Worm (Caenorhabditis elegans) whole organism, mixed stage, embryonic: ENCODE data around the gene Y40B10A.9.

Experiments
- bed-3 ChIP-seq: fragments of 200-800 bp; sonication (Bioruptor generic); optimal IDR thresholded peaks from 3 replicates; lab custom pipeline; 2018; ENCODE audit warnings: mild to moderate bottlenecking, missing genetic modification characterization, moderate library complexity, missing compliant biosample characterization
- blmp-1 ChIP-seq: fragments of 150-350 bp; optimal IDR thresholded peaks from 2 replicates; lab custom pipeline; 2014; ENCODE audit warnings: missing biosample characterization, missing genetic modification characterization
- ceh-39 ChIP-seq: fragments of 150-350 bp; optimal IDR thresholded peaks from 2 replicates; lab custom pipeline; 2014; ENCODE audit warnings: missing biosample characterization, missing genetic modification characterization
- ceh-43 ChIP-seq: fragments of 200-800 bp; sonication (Bioruptor generic); optimal IDR thresholded peaks from 2 replicates; lab custom pipeline; 2018; ENCODE audit warnings: mild to moderate bottlenecking, missing genetic modification characterization, moderate library complexity, missing compliant biosample characterization
- ceh-83 ChIP-seq: fragments of 200-800 bp; sonication (Bioruptor generic); optimal IDR thresholded peaks from 2 replicates; lab custom pipeline; 2018; ENCODE audit warnings: mild to moderate bottlenecking, missing genetic modification characterization, missing compliant biosample characterization
- ces-1 ChIP-seq: fragments of 150-350 bp; optimal IDR thresholded peaks from 2 replicates; lab custom pipeline; 2014; ENCODE audit warnings: missing biosample characterization, missing genetic modification reagents, missing genetic modification characterization
- cnd-1 ChIP-seq: fragments of 200-800 bp; sonication (Bioruptor generic); optimal IDR thresholded peaks from 2 replicates; lab custom pipeline; 2018; ENCODE audit warnings: mild to moderate bottlenecking, missing genetic modification characterization, missing compliant biosample characterization
- drap-1 ChIP-seq: fragments of 200-800 bp; sonication (Bioruptor generic); optimal IDR thresholded peaks from 3 replicates; lab custom pipeline; 2018; ENCODE audit warnings: mild to moderate bottlenecking, missing genetic modification characterization, missing compliant biosample characterization
- elt-1 ChIP-seq: sonication (generic microtip); optimal IDR thresholded peaks from 2 replicates; lab custom pipeline; 2017; ENCODE audit warnings: missing genetic modification characterization, mild to moderate bottlenecking, missing compliant biosample characterization, antibody characterized with exemption, moderate library complexity, borderline replicate concordance; ENCODE audit not compliant: insufficient read depth
- elt-3 ChIP-seq: fragments of 150-350 bp; optimal IDR thresholded peaks from 2 replicates; lab custom pipeline; 2014; ENCODE audit warnings: missing biosample characterization, missing genetic modification characterization
- flh-1 ChIP-seq: fragments of 200-800 bp; sonication (Bioruptor generic); optimal IDR thresholded peaks from 2 replicates; lab custom pipeline; 2018; ENCODE audit warnings: mild to moderate bottlenecking, missing genetic modification characterization, moderate library complexity, missing compliant biosample characterization
- ham-2 ChIP-seq: fragments of 200-800 bp; sonication (Bioruptor generic); optimal IDR thresholded peaks from 2 replicates; lab custom pipeline; 2018; ENCODE audit warnings: mild to moderate bottlenecking, missing genetic modification characterization, missing compliant biosample characterization
- hlh-1 ChIP-seq: fragments of 150-350 bp; optimal IDR thresholded peaks from 2 replicates; lab custom pipeline; 2014; ENCODE audit warnings: missing biosample characterization, missing genetic modification reagents, missing genetic modification characterization
- lin-13 ChIP-seq: fragments of 150-350 bp; optimal IDR thresholded peaks from 2 replicates; lab custom pipeline; 2014; ENCODE audit warnings: missing biosample characterization, missing genetic modification characterization
- lin-32 ChIP-seq: fragments of 200-800 bp; sonication (Bioruptor generic); optimal IDR thresholded peaks from 2 replicates; lab custom pipeline; 2018; ENCODE audit warnings: mild to moderate bottlenecking, missing genetic modification characterization, missing compliant biosample characterization
- lsy-2 ChIP-seq: fragments of 150-350 bp; optimal IDR thresholded peaks from 2 replicates; lab custom pipeline; 2014; ENCODE audit warnings: missing biosample characterization, missing genetic modification characterization
- mab-5 ChIP-seq: fragments of 150-350 bp; optimal IDR thresholded peaks from 2 replicates; lab custom pipeline; 2014; ENCODE audit warnings: missing biosample characterization, missing genetic modification characterization
- mep-1 ChIP-seq: fragments of 150-350 bp; optimal IDR thresholded peaks from 2 replicates; lab custom pipeline; 2017; ENCODE audit warnings: missing biosample characterization, missing genetic modification reagents, missing genetic modification characterization, inconsistent platforms
- mls-2 ChIP-seq: sonication (generic microtip); optimal IDR thresholded peaks from 2 replicates; lab custom pipeline; 2016; ENCODE audit warnings: mild to moderate bottlenecking, missing genetic modification characterization, moderate library complexity, missing compliant biosample characterization
- nhr-12 ChIP-seq: fragments of 150-350 bp; optimal IDR thresholded peaks from 2 replicates; lab custom pipeline; 2014; ENCODE audit warnings: missing biosample characterization, missing genetic modification characterization
- nhr-2 ChIP-seq: fragments of 150-350 bp; optimal IDR thresholded peaks from 2 replicates; lab custom pipeline; 2014; ENCODE audit warnings: missing biosample characterization, missing genetic modification characterization
- nhr-237 ChIP-seq: fragments of 150-350 bp; optimal IDR thresholded peaks from 2 replicates; lab custom pipeline; 2014; ENCODE audit warnings: missing biosample characterization, missing genetic modification characterization
- nhr-28 ChIP-seq: fragments of 150-350 bp; optimal IDR thresholded peaks from 2 replicates; lab custom pipeline; 2014; ENCODE audit warnings: missing biosample characterization, missing genetic modification characterization
- nhr-76 ChIP-seq: sonication (generic microtip); optimal IDR thresholded peaks from 2 replicates; lab custom pipeline; 2017; ENCODE audit warnings: missing biosample characterization, missing genetic modification characterization
- pha-4 ChIP-seq: fragments of 150-350 bp; optimal IDR thresholded peaks from 2 replicates; lab custom pipeline; 2018; ENCODE audit warnings: missing biosample characterization, missing genetic modification reagents, missing genetic modification characterization
- sem-2 ChIP-seq: fragments of 200-800 bp; sonication (Bioruptor generic); optimal IDR thresholded peaks from 2 replicates; lab custom pipeline; 2018; ENCODE audit warnings: mild to moderate bottlenecking, missing genetic modification characterization, missing compliant biosample characterization
- snpc-4 ChIP-seq: fragments of 150-350 bp; optimal IDR thresholded peaks from 2 replicates; lab custom pipeline; 2014; ENCODE audit warnings: missing biosample characterization, missing genetic modification characterization
- sptf-1 ChIP-seq: sonication (generic microtip); optimal IDR thresholded peaks from 2 replicates; lab custom pipeline; 2017; ENCODE audit warnings: mild to moderate bottlenecking, missing genetic modification characterization, moderate library complexity, missing compliant biosample characterization
- tbx-8 ChIP-seq: fragments of 200-800 bp; sonication (Bioruptor generic); optimal IDR thresholded peaks from 2 replicates; lab custom pipeline; 2018; ENCODE audit warnings: mild to moderate bottlenecking, missing genetic modification characterization, moderate library complexity, missing compliant biosample characterization
- unc-120 ChIP-seq: sonication (generic microtip); optimal IDR thresholded peaks from 2 replicates; lab custom pipeline; 2017; ENCODE audit warnings: missing genetic modification characterization, missing compliant biosample characterization; ENCODE audit not compliant: poor library complexity, severe bottlenecking
- unc-39 ChIP-seq: fragments of 150-350 bp; optimal IDR thresholded peaks from 2 replicates; lab custom pipeline; 2014; ENCODE audit warnings: missing biosample characterization, missing genetic modification characterization
- unc-62 ChIP-seq: fragments of 150-350 bp; optimal IDR thresholded peaks from 2 replicates; lab custom pipeline; 2014; ENCODE audit warnings: missing biosample characterization, missing genetic modification reagents, missing genetic modification characterization
- zip-8 ChIP-seq: fragments of 150-350 bp; optimal IDR thresholded peaks from 2 replicates; lab custom pipeline; 2014; ENCODE audit warnings: missing biosample characterization, missing genetic modification characterization
- ztf-11 ChIP-seq: fragments of 150-350 bp; optimal IDR thresholded peaks from 2 replicates; lab custom pipeline; 2014; ENCODE audit warnings: missing biosample characterization, missing genetic modification characterization

The Y40B10A.9 gene

DNA sequence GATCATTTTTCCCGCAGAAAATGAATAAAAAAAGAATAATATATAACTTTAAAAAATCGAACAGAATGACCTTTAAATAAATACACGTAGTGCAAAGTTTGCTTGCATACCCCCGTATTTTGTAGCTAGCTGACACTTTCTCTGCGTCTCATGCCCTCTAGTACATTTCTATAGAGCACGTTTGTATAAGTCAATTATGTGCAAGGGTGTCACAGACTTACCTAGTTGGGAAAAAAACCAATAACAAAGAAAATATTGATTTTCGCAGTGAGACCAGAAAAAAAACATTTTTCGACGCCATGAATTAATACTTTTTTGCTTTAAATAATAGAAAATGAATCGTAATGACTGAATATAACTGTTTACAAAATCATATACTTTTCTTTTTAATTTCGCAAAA, 36.6 kb upstream of the Y40B10A.9 start, which contains the start of gene ckb-4:
Gene ckb-4, minus strand, starts transcription at position 140 of the 400 bp plus-strand sequence.
- TF ChIP-seq lin-13 (tag; lab: Kevin White, UChicago) (no peak), ham-2 (GFP tag; lab: Kevin White, UChicago) (no peak), pha-4 (tag; lab: Kevin White, UChicago) (peak; percentile 43), lsy-2 (tag; lab: Kevin White, UChicago) (no peak), sem-2 (GFP tag; lab: Kevin White, UChicago) (no peak), mab-5 (tag; lab: Kevin White, UChicago) (no peak), ceh-39 (tag; lab: Kevin White, UChicago) (peak; percentile 10), unc-39 (tag; lab: Kevin White, UChicago) (no peak), mls-2 (tag; lab: Kevin White, UChicago) (no peak), unc-62 (GFP tag; lab: Kevin White, UChicago) (no peak), lin-32 (GFP tag; lab: Kevin White, UChicago) (no peak), ceh-83 (GFP tag; lab: Kevin White, UChicago) (no peak), ces-1 (GFP tag; lab: Kevin White, UChicago) (peak; percentile 94), zip-8 (no peak), nhr-237 (tag; lab: Kevin White, UChicago) (peak; percentile 49), unc-120 (tag; lab: Kevin White, UChicago) (no peak), ceh-43 (GFP tag; lab: Kevin White, UChicago) (no peak), ztf-11 (no peak), blmp-1 (tag; lab: Kevin White, UChicago) (no peak), flh-1 (GFP tag; lab: Kevin White, UChicago) (no peak), drap-1 (GFP tag; lab: Kevin White, UChicago) (no peak), nhr-12 (tag; lab: Kevin White, UChicago) (no peak), hlh-1 (no peak), bed-3 (GFP tag; lab: Kevin White, UChicago) (no peak), elt-1 (tag; lab: Kevin White, UChicago) (no peak), mep-1 (tag; lab: Kevin White, UChicago) (peak; percentile 29), nhr-76 (no peak), nhr-28 (tag; lab: Kevin White, UChicago) (no peak), nhr-2 (tag; lab: Kevin White, UChicago) (no peak), snpc-4 (tag; lab: Kevin White, UChicago) (no peak), elt-3 (tag; lab: Kevin White, UChicago) (no peak), sptf-1 (no peak)

- TF ChIP-seq nhr-28 (tag; lab: Kevin White, UChicago) (no peak), ceh-39 (tag; lab: Kevin White, UChicago) (no peak), lin-13 (tag; lab: Kevin White, UChicago) (no peak), ces-1 (GFP tag; lab: Kevin White, UChicago) (no peak), elt-1 (tag; lab: Kevin White, UChicago) (no peak), nhr-2 (tag; lab: Kevin White, UChicago) (no peak), cnd-1 (tag; lab: Kevin White, UChicago) (no peak), tbx-8 (GFP tag; lab: Kevin White, UChicago) (no peak)
These were observed 33.3 kb upstream of the Y40B10A.9 start, which contains the start of gene F22F7.4 for ce11 chrV:2105976-2106375. F22F7.4 (minus strand) TSS chrV:2106076.

ce11 chrV:2103118-2103517, 30.4 kb upstream of the Y40B10A.9 start, which contains the start of gene F36F12.1:
F36F12.1 (minus strand) TSS chrV:2103218.
- TF ChIP-seq elt-1 (tag; lab: Kevin White, UChicago) (no peak), zip-8 (no peak), lsy-2 (tag; lab: Kevin White, UChicago) (no peak), drap-1 (GFP tag; lab: Kevin White, UChicago) (no peak), hlh-1 (no peak), lin-13 (tag; lab: Kevin White, UChicago) (no peak), nhr-76 (no peak), sptf-1 (no peak), nhr-12 (tag; lab: Kevin White, UChicago) (no peak), ham-2 (GFP tag; lab: Kevin White, UChicago) (no peak), nhr-237 (tag; lab: Kevin White, UChicago) (no peak), snpc-4 (tag; lab: Kevin White, UChicago) (no peak), unc-120 (tag; lab: Kevin White, UChicago) (no peak), mab-5 (tag; lab: Kevin White, UChicago) (no peak)
